Fruit fly (Drosophila melanogaster) whole organism, wandering third instar larva: Measurements from ENCODE around the gene CG32547.

Experiments used
- Abd-B ChIP-seq: fragments of >200 bp; optimal IDR thresholded peaks from 2 replicates; lab custom pipeline; 2017; ENCODE audit warnings: missing biosample characterization, missing genetic modification characterization
- CG32264 ChIP-seq: fragments of 200-800 bp; sonication (Bioruptor generic); optimal IDR thresholded peaks from 2 replicates; lab custom pipeline; 2016; ENCODE audit warnings: missing biosample characterization, missing genetic modification characterization
- CG9705 ChIP-seq: fragments of 200-800 bp; sonication (Bioruptor generic); optimal IDR thresholded peaks from 2 replicates; lab custom pipeline; 2018; ENCODE audit warnings: missing biosample characterization, mild to moderate bottlenecking, missing genetic modification characterization
- Dfd ChIP-seq: fragments of >200 bp; optimal IDR thresholded peaks from 2 replicates; lab custom pipeline; 2017; ENCODE audit warnings: missing biosample characterization, missing genetic modification characterization
- Dif ChIP-seq: fragments of 200-275, 200-300 bp; sonication (Bioruptor generic); optimal IDR thresholded peaks from 2 replicates; lab custom pipeline; 2018; ENCODE audit warnings: missing biosample characterization, missing genetic modification characterization; ENCODE audit not compliant: partially characterized antibody
- GATAd ChIP-seq: sonication (Bioruptor generic); optimal IDR thresholded peaks from 2 replicates; lab custom pipeline; 2016; ENCODE audit warnings: missing biosample characterization, missing genetic modification characterization
- HLH106 ChIP-seq: fragments of 200-800 bp; optimal IDR thresholded peaks from 3 replicates; lab custom pipeline; 2019; ENCODE audit warnings: missing biosample characterization, mild to moderate bottlenecking, missing genetic modification characterization, moderate library complexity
- Hnf4 ChIP-seq: fragments of 200-800 bp; sonication (Bioruptor generic); optimal IDR thresholded peaks from 2 replicates; lab custom pipeline; 2016; ENCODE audit warnings: missing biosample characterization, mild to moderate bottlenecking, missing genetic modification characterization
- Hr83 ChIP-seq: fragments of 200-300 bp; sonication (Bioruptor generic); optimal IDR thresholded peaks from 2 replicates; lab custom pipeline; 2016; ENCODE audit warnings: missing biosample characterization, mild to moderate bottlenecking, missing genetic modification characterization, moderate library complexity; ENCODE audit not compliant: poor library complexity, severe bottlenecking
- Jra ChIP-seq: sonication (Bioruptor generic); optimal IDR thresholded peaks from 2 replicates; lab custom pipeline; 2016; ENCODE audit warnings: missing biosample characterization, missing genetic modification characterization
- Mio ChIP-seq: sonication (Bioruptor generic); optimal IDR thresholded peaks from 2 replicates; lab custom pipeline; 2016; ENCODE audit warnings: missing biosample characterization, missing genetic modification characterization
- Myc ChIP-seq: fragments of >200 bp; optimal IDR thresholded peaks from 2 replicates; lab custom pipeline; 2017
- N ChIP-seq: fragments of >200 bp; optimal IDR thresholded peaks from 2 replicates; lab custom pipeline; 2018; ENCODE audit warnings: missing biosample characterization, missing external identifiers, missing genetic modification characterization
- OdsH ChIP-seq: fragments of 200-800 bp; sonication (Bioruptor generic); optimal IDR thresholded peaks from 2 replicates; lab custom pipeline; 2016; ENCODE audit warnings: missing biosample characterization, mild to moderate bottlenecking, missing genetic modification characterization
- Rel ChIP-seq, 2 experiments: fragments of 200-800 bp; sonication (Bioruptor generic) in 1 of 2; optimal IDR thresholded peaks; 2 replicates in 1 of 2; 3 replicates in 1 of 2; lab custom pipeline; 2016 to 2019; ENCODE audit warnings: mild to moderate bottlenecking in 2 of 2, missing biosample characterization in 2 of 2, missing genetic modification characterization in 2 of 2, moderate library complexity in 1 of 2
- Sp1 ChIP-seq: fragments of 200-800 bp; sonication (Bioruptor generic); optimal IDR thresholded peaks from 3 replicates; lab custom pipeline; 2019; ENCODE audit warnings: missing biosample characterization, mild to moderate bottlenecking, missing genetic modification characterization, moderate library complexity
- Vsx2 ChIP-seq: fragments of 200-300, 225-300 bp; sonication (Bioruptor generic); optimal IDR thresholded peaks from 2 replicates; lab custom pipeline; 2018; ENCODE audit warnings: missing biosample characterization, missing genetic modification characterization; ENCODE audit not compliant: partially characterized antibody
- br ChIP-seq: fragments of 200-800 bp; sonication (Bioruptor generic); optimal IDR thresholded peaks from 2 replicates; lab custom pipeline; 2016; ENCODE audit warnings: missing biosample characterization, missing genetic modification characterization
- dl ChIP-seq, 2 experiments: fragments of 175-275, 200-275 bp in 1 of 2; fragments of 200-275 bp in 1 of 2; sonication (Bioruptor generic); optimal IDR thresholded peaks; lab custom pipeline; 2018; ENCODE audit warnings: mild to moderate bottlenecking in 2 of 2, missing biosample characterization in 2 of 2, missing genetic modification characterization in 2 of 2, moderate library complexity in 2 of 2; ENCODE audit not compliant: partially characterized antibody in 2 of 2, insufficient read depth in 1 of 2
- dmrt93B ChIP-seq: fragments of 200-800 bp; sonication (Bioruptor generic); optimal IDR thresholded peaks from 2 replicates; lab custom pipeline; 2018; ENCODE audit warnings: missing biosample characterization, mild to moderate bottlenecking, missing genetic modification characterization
- ey ChIP-seq: fragments of 200-800 bp; sonication (Bioruptor generic); optimal IDR thresholded peaks from 2 replicates; lab custom pipeline; 2016; ENCODE audit warnings: missing biosample characterization, missing genetic modification characterization
- foxo ChIP-seq, 2 experiments: fragments of 200-800 bp; sonication (Bioruptor generic); optimal IDR thresholded peaks; 2 replicates in 1 of 2; 3 replicates in 1 of 2; lab custom pipeline; 2016 to 2017; ENCODE audit warnings: missing biosample characterization in 2 of 2, missing genetic modification characterization in 2 of 2
- fru ChIP-seq: fragments of 200-800 bp; sonication (Bioruptor generic); optimal IDR thresholded peaks from 3 replicates; lab custom pipeline; 2016; ENCODE audit warnings: missing biosample characterization, mild to moderate bottlenecking, missing genetic modification characterization
- pan ChIP-seq: fragments of >200 bp; optimal IDR thresholded peaks from 2 replicates; lab custom pipeline; 2017
- psq ChIP-seq: fragments of 200-800 bp; sonication (Bioruptor generic); optimal IDR thresholded peaks from 3 replicates; lab custom pipeline; 2017; ENCODE audit warnings: missing biosample characterization, mild to moderate bottlenecking, missing genetic modification characterization, moderate library complexity
- rgr ChIP-seq: fragments of 200-800 bp; sonication (Bioruptor generic); optimal IDR thresholded peaks from 3 replicates; lab custom pipeline; 2016; ENCODE audit warnings: missing biosample characterization, mild to moderate bottlenecking, missing genetic modification characterization
- sv ChIP-seq: fragments of 200-800 bp; sonication (Bioruptor generic); optimal IDR thresholded peaks from 3 replicates; lab custom pipeline; 2016; ENCODE audit warnings: missing biosample characterization, missing genetic modification characterization
- tai ChIP-seq: sonication (Bioruptor generic); optimal IDR thresholded peaks from 2 replicates; lab custom pipeline; 2016; ENCODE audit warnings: missing biosample characterization, missing genetic modification characterization
- usp ChIP-seq: fragments of >200 bp; optimal IDR thresholded peaks from 2 replicates; lab custom pipeline; 2017; ENCODE audit warnings: missing biosample characterization, missing genetic modification characterization

The CG32547 gene

DNA sequence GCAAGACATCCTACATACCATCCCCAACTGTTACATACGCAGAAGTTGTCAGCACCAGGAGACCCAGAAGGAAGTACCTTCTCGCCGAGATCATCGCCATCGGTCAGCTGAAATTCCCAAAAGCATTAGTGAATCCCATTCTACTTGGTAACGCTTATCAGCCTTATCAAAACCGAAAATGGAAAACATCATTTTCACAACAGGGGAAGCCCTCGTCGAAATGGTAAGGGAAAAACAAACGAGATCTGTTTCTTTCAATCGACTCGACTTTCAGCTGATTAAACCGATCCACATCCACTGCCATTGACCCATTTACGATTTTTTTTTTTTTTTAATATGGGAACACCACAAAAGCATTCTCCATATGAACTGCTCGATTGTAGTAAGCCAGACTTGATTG, 3.2 kb upstream of the CG32547 start:
- no peak for TF ChIP-seq OdsH (GFP tag; lab: Kevin White, UChicago)
- TF ChIP-seq Jra (GFP tag; lab: Kevin White, UChicago) = no peak
- no peak for TF ChIP-seq dmrt93B (GFP tag; lab: Kevin White, UChicago)
- TF ChIP-seq Rel (GFP tag; optimal IDR thresholded peaks at IDR 0.05; lab: Kevin White, UChicago) = no peak
- peak; percentile 92 for TF ChIP-seq Rel (tag; optimal IDR thresholded peaks at IDR 0.05; lab: Kevin White, UChicago)
- TF ChIP-seq br (GFP tag; lab: Kevin White, UChicago) = no peak
- no peak for TF ChIP-seq Dfd

DNA sequence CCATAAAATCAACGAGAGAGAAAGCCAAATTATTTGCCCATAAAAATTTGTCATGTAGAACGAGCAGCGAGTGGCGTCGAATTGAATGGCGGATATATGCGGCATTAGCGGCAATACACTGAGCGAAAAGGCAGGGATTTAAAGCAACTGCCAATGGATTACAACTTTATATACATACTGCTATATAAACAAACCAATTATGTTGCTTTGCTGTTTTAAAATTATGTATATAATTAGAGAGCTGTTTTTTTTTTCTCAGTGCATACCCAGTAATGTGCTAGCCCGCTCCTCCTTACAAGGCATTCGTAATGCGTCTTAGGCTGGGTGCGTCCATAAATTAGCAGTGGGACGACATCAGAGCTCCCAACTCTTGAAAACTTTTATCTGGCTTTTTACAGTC, 11.4 kb downstream of the CG32547 start:
- no peak for TF ChIP-seq HLH106 (tag; lab: Kevin White, UChicago)
- TF ChIP-seq Abd-B (GFP tag; lab: Kevin White, UChicago) = no peak
- no peak for TF ChIP-seq foxo (GFP tag; optimal IDR thresholded peaks at IDR 0.05; lab: Kevin White, UChicago)

DNA sequence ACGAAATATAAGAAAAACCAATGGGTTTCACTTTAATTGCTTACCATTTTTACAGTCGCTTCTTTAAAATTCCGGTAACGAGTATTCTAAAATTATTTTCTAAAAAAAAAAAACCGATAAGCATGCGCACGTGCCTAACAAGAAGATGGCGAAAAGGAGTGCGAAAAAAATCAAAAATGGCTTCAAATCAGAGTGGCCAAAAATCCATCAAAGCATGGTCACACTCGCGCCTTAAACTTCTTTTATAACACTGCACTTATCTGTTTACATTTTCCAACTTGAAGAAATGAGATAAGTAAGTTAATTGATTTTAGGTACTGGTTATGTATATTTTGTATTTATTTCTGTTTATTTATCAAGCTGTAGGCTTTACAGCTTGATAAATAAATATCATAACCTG, 19.0 kb downstream of the CG32547 start, which contains the start of gene CG43843:
Gene CG43843 (minus strand): TSS at position 101 of the 400 bp plus-strand sequence.
- TF ChIP-seq Mio (GFP tag; lab: Kevin White, UChicago) = no peak
- no peak for TF ChIP-seq CG32264
- no peak for TF ChIP-seq Myc
- no peak for TF ChIP-seq Rel (GFP tag; optimal IDR thresholded peaks at IDR 0.05; lab: Kevin White, UChicago)
- TF ChIP-seq Rel (tag; optimal IDR thresholded peaks at IDR 0.05; lab: Kevin White, UChicago) = no peak
- no peak for TF ChIP-seq Abd-B (GFP tag; lab: Kevin White, UChicago)
- TF ChIP-seq Sp1 (GFP tag; lab: Kevin White, UChicago) = no peak
- no peak for TF ChIP-seq Hnf4 (GFP tag; lab: Kevin White, UChicago)

DNA sequence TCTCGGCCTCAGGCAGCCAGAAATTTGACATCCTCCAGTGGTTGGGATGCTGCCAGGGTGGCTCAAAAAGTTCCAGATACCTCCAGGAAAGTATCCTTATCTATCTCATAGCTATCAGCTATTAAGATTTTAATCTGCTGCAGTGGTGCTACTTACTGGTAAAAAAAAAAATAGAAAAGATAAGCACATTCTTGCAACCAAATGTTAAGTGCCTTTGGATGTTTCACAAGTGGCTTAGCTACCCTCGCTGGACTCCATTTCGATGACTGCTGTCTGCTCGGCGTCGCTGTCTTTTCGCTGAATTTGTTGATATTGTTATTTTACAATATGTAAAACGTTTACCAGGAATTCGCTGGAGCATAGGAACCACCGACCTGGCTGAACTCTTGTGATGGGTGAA, 26.6 kb downstream of the CG32547 start:
- TF ChIP-seq Hr83 = no peak
- no peak for TF ChIP-seq usp (GFP tag; lab: Kevin White, UChicago)
- TF ChIP-seq Myc = no peak
- no peak for TF ChIP-seq pan (lab: Kevin White, UChicago)
- TF ChIP-seq dl (GFP tag; optimal IDR thresholded peaks at IDR 0.05; lab: Kevin White, UChicago; ENCODE audit: insufficient read depth in 1 of 2, partially characterized antibody in 2 of 2) = no peak
- TF ChIP-seq Vsx2 (GFP tag; lab: Kevin White, UChicago) = no peak
- no peak for TF ChIP-seq Rel (GFP tag; optimal IDR thresholded peaks at IDR 0.05; lab: Kevin White, UChicago)
- no peak for TF ChIP-seq Rel (tag; optimal IDR thresholded peaks at IDR 0.05; lab: Kevin White, UChicago)
- no peak for TF ChIP-seq Dif (GFP tag; lab: Kevin White, UChicago)
- no peak for TF ChIP-seq ey
- no peak for TF ChIP-seq tai (GFP tag; lab: Kevin White, UChicago)
- no peak for TF ChIP-seq psq (GFP tag; lab: Kevin White, UChicago)
- no peak for TF ChIP-seq sv (GFP tag; lab: Kevin White, UChicago)
- TF ChIP-seq GATAd (GFP tag; lab: Kevin White, UChicago) = no peak
- TF ChIP-seq Jra (GFP tag; lab: Kevin White, UChicago) = no peak
- TF ChIP-seq Dfd = no peak
- TF ChIP-seq dmrt93B (GFP tag; lab: Kevin White, UChicago) = no peak
- no peak for TF ChIP-seq br (GFP tag; lab: Kevin White, UChicago)
- no peak for TF ChIP-seq N (GFP tag; lab: Kevin White, UChicago)
- TF ChIP-seq CG9705 (GFP tag; lab: Kevin White, UChicago) = no peak

DNA sequence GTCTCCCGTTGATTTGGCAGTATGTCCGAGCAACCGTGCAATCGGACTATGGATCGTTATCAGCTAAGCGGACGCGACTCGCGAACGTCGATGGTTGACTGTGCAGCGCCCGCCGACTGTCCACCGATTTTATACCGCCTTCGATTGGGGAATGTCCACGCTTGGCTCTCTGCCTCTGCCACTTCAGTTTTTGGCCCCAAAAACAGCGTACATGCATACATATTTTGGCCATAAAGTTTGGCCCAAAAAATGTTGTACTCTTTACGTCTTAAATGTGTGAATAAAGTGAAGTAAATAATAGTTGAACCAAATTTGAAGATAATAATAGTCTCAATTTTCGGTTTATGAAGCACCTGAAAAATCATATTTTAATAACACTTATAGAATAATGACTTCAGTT, 38.8 kb downstream of the CG32547 start, which contains the start of gene CG32548:
Gene CG32548 (minus strand): TSS at position 101 of the 400 bp plus-strand sequence.
- TF ChIP-seq Hnf4 (GFP tag; lab: Kevin White, UChicago) (no peak), rgr (GFP tag; lab: Kevin White, UChicago) (no peak), fru (GFP tag; lab: Kevin White, UChicago) (no peak), ey (no peak), foxo (GFP tag; optimal IDR thresholded peaks at IDR 0.05; lab: Kevin White, UChicago) (no peak)
- TF ChIP-seq, all 38 proteins: peak for 0

DNA sequence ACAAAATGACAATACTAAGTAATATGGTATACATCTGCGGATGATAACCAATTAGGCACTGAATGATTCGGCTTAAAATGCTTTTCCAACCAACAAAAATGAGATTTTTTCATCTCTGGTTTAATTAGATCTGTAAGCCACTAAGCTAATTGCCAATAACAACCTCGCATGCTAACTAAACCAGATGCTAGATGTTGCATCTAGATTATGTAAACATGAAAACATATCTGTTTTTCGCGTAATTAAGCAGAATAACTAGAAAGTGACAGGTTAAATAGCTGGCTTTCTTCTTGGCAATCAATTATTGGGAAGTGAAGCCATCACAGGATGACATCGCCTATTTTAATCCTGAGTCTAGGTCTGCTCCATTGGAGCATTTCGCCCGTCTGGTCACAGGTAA, 39.9 kb downstream of the CG32547 start, which contains the start of gene CG43841:
Gene CG43841 (plus strand): TSS at position 301 of the 400 bp plus-strand sequence.
- no peak for TF ChIP-seq Hr83
- no peak for TF ChIP-seq sv (GFP tag; lab: Kevin White, UChicago)
- TF ChIP-seq Dif (GFP tag; lab: Kevin White, UChicago) = no peak
